Worm (Caenorhabditis elegans): ENCODE measurements around the gene sgca-1.

The sgca-1 gene

ce11 chrX:6742011-6742683 lies 47.2 kb downstream of the sgca-1 start, which contains the start of gene mdl-1 (continued):
- peak; percentile 45 for TF ChIP-seq K09A11.1 (tag; optimal IDR thresholded peaks at IDR 0.05; ENCODE audit: insufficient read depth)
- TF ChIP-seq eyg-1 (tag; optimal IDR thresholded peaks at IDR 0.05): peak; percentile 69
- TF ChIP-seq sox-4 (tag; optimal IDR thresholded peaks at IDR 0.05): no peak
- peak; percentile 21 for TF ChIP-seq lin-11 (tag; optimal IDR thresholded peaks at IDR 0.05)
- TF ChIP-seq odd-2 (tag; optimal IDR thresholded peaks at IDR 0.05): no peak
- TF ChIP-seq ceh-31 (tag; optimal IDR thresholded peaks at IDR 0.05): peak; percentile 79
- no peak for TF ChIP-seq che-1 (tag; optimal IDR thresholded peaks at IDR 0.05)
- TF ChIP-seq ceh-19 (GFP tag; optimal IDR thresholded peaks at IDR 0.05): peak; percentile 87
- TF ChIP-seq pros-1 (tag; optimal IDR thresholded peaks at IDR 0.05): peak; percentile 65
- no peak for TF ChIP-seq unc-86 (tag; optimal IDR thresholded peaks at IDR 0.05)
- no peak for TF ChIP-seq hlh-6 (tag; optimal IDR thresholded peaks at IDR 0.05)
- peak; percentile 88 for TF ChIP-seq tbx-2 (tag; optimal IDR thresholded peaks at IDR 0.05)
- no peak for TF ChIP-seq elt-4 (tag; optimal IDR thresholded peaks at IDR 0.05)
- peak; percentile 88 for TF ChIP-seq ceh-18 (tag; optimal IDR thresholded peaks at IDR 0.05)
- TF ChIP-seq ceh-2 (tag; optimal IDR thresholded peaks at IDR 0.05): peak; percentile 32
- TF ChIP-seq ttx-3 (tag; optimal IDR thresholded peaks at IDR 0.05): no peak
- peak; percentile 81 for TF ChIP-seq unc-55 (GFP tag; optimal IDR thresholded peaks at IDR 0.05)
- no peak for TF ChIP-seq ceh-24 (tag; optimal IDR thresholded peaks at IDR 0.05)
- peak; percentile 56 for TF ChIP-seq pat-9 (tag; optimal IDR thresholded peaks at IDR 0.05)
- peak; percentile 33 for TF ChIP-seq C08G9.2 (tag; optimal IDR thresholded peaks at IDR 0.05)
- TF ChIP-seq madf-2 (tag; optimal IDR thresholded peaks at IDR 0.05): no peak
- TF ChIP-seq ceh-14 (tag; optimal IDR thresholded peaks at IDR 0.05): peak; percentile 63
- TF ChIP-seq pax-1 (tag; optimal IDR thresholded peaks at IDR 0.05): peak; percentile 3
- peak; percentile 89 for TF ChIP-seq hlh-30 (tag; optimal IDR thresholded peaks at IDR 0.05; ENCODE audit: insufficient read depth)
- peak; percentile 63 for TF ChIP-seq sdc-2 (tag; optimal IDR thresholded peaks at IDR 0.05)

ce11 chrX:6741532-6741931 lies 47.8 kb downstream of the sgca-1 start:
- no peak for TF ChIP-seq Y22D7AL.16 (tag; optimal IDR thresholded peaks at IDR 0.05)
- TF ChIP-seq hlh-30 (tag; optimal IDR thresholded peaks at IDR 0.05; ENCODE audit: insufficient read depth): peak; percentile 65
- no peak for TF ChIP-seq pha-4 (tag; optimal IDR thresholded peaks at IDR 0.05)
- peak; percentile 72 for TF ChIP-seq unc-55 (GFP tag; optimal IDR thresholded peaks at IDR 0.05)

ce11 chrX:6740983-6741365 lies 48.4 kb downstream of the sgca-1 start:
- TF ChIP-seq sox-4 (tag; optimal IDR thresholded peaks at IDR 0.05) (no peak), hlh-30 (tag; optimal IDR thresholded peaks at IDR 0.05; ENCODE audit: insufficient read depth) (peak; percentile 74), ceh-18 (tag; optimal IDR thresholded peaks at IDR 0.05) (peak; percentile 12)

ce11 chrX:6740282-6740982 lies 48.9 kb downstream of the sgca-1 start:
- peak; percentile 3 for TF ChIP-seq ref-2 (tag; optimal IDR thresholded peaks at IDR 0.05)
- TF ChIP-seq unc-42 (tag; optimal IDR thresholded peaks at IDR 0.05): peak; percentile 39
- no peak for TF ChIP-seq F13H6.1 (tag; optimal IDR thresholded peaks at IDR 0.05)
- no peak for TF ChIP-seq hlh-6 (tag; optimal IDR thresholded peaks at IDR 0.05)
- no peak for TF ChIP-seq unc-55 (GFP tag; optimal IDR thresholded peaks at IDR 0.05)
- TF ChIP-seq hlh-30 (tag; optimal IDR thresholded peaks at IDR 0.05; ENCODE audit: insufficient read depth): no peak
- TF ChIP-seq ceh-31 (tag; optimal IDR thresholded peaks at IDR 0.05): peak; percentile 6

Data from whole organism, late embryonic.